Worm (Caenorhabditis elegans): Measurements from ENCODE around the gene cest-5.1.

- TF ChIP-seq alr-1 (tag; optimal IDR thresholded peaks at IDR 0.05) (no peak), nhr-11 (tag; optimal IDR thresholded peaks at IDR 0.05) (no peak), nhr-6 (tag; optimal IDR thresholded peaks at IDR 0.05) (no peak), elt-1 (tag; optimal IDR thresholded peaks at IDR 0.05) (no peak), crh-2 (tag; optimal IDR thresholded peaks at IDR 0.05) (peak; percentile 61), ama-1 (optimal IDR thresholded peaks at IDR 0.05) (no peak), nhr-12 (tag; optimal IDR thresholded peaks at IDR 0.05) (no peak), snpc-4 (tag; optimal IDR thresholded peaks at IDR 0.05) (no peak), ZK546.5 (tag; optimal IDR thresholded peaks at IDR 0.05) (no peak), mdl-1 (tag; optimal IDR thresholded peaks at IDR 0.05) (no peak), ztf-4 (tag; optimal IDR thresholded peaks at IDR 0.05) (no peak), ztf-11 (tag; optimal IDR thresholded peaks at IDR 0.05) (no peak), skn-1 (tag; optimal IDR thresholded peaks at IDR 0.05) (no peak), lin-11 (tag; optimal IDR thresholded peaks at IDR 0.05) (peak; percentile 33)
These were observed at the start of gene cest-5.1, which contains the start of gene C01B10.9 for ce11 chrIV:6631704-6632272.
